Worm (Caenorhabditis elegans) whole organism, young adult: ENCODE data around the gene Y22D7AL.4.
A peak's percentile ranks its signal among the peaks of the same experiment; 100 is the strongest.

Experiments
- C06A6.2 ChIP-seq: fragments of 200-800 bp; sonication (Bioruptor generic); conservative IDR thresholded peaks from 2 replicates; pipeline ENCODE4 v1.3.6; 2022; ENCODE audit warnings: missing genetic modification characterization, missing compliant biosample characterization
- F10E7.11 ChIP-seq: sonication (generic microtip); optimal IDR thresholded peaks from 2 replicates; lab custom pipeline; 2017; ENCODE audit warnings: mild to moderate bottlenecking, missing genetic modification characterization, moderate library complexity, missing compliant biosample characterization
- F22D6.2 ChIP-seq: sonication (generic microtip); optimal IDR thresholded peaks from 2 replicates; lab custom pipeline; 2016; ENCODE audit warnings: mild to moderate bottlenecking, missing genetic modification characterization, missing compliant biosample characterization
- F49E8.2 ChIP-seq: sonication (generic microtip); optimal IDR thresholded peaks from 3 replicates; lab custom pipeline; 2017; ENCODE audit warnings: missing genetic modification characterization, mild to moderate bottlenecking, missing compliant biosample characterization, antibody characterized with exemption, moderate library complexity; ENCODE audit not compliant: insufficient read depth
- F57A8.1 ChIP-seq: fragments of 200-800 bp; sonication (Bioruptor generic); optimal IDR thresholded peaks from 2 replicates; lab custom pipeline; 2018; ENCODE audit warnings: mild to moderate bottlenecking, missing genetic modification characterization, moderate library complexity, missing compliant biosample characterization
- F57C9.4 ChIP-seq: sonication (generic microtip); optimal IDR thresholded peaks from 2 replicates; lab custom pipeline; 2017; ENCODE audit warnings: mild to moderate bottlenecking, missing genetic modification characterization, missing compliant biosample characterization
- Y67H2A.10 ChIP-seq: fragments of 200-800 bp; sonication (Bioruptor generic); conservative IDR thresholded peaks from 2 replicates; pipeline ENCODE4 v1.3.6; 2022; ENCODE audit warnings: missing genetic modification reagents, missing genetic modification characterization, missing compliant biosample characterization
- ZK185.1 ChIP-seq: sonication (generic microtip); optimal IDR thresholded peaks from 2 replicates; lab custom pipeline; 2016; ENCODE audit warnings: mild to moderate bottlenecking, missing genetic modification characterization, missing compliant biosample characterization; ENCODE audit not compliant: poor library complexity, severe bottlenecking
- akir-1 ChIP-seq: fragments of 200-800 bp; sonication (Bioruptor generic); optimal IDR thresholded peaks from 2 replicates; lab custom pipeline; 2018; ENCODE audit warnings: mild to moderate bottlenecking, missing genetic modification characterization, moderate library complexity, missing compliant biosample characterization
- atf-7 ChIP-seq: sonication (generic microtip); optimal IDR thresholded peaks from 2 replicates; lab custom pipeline; 2017; ENCODE audit warnings: mild to moderate bottlenecking, missing genetic modification characterization, missing compliant biosample characterization
- attf-6 ChIP-seq: fragments of 200-800 bp; sonication (Bioruptor generic); IDR thresholded peaks from 2 replicates; pipeline ENCODE4 v1.3.6; 2022; ENCODE audit warnings: missing genetic modification reagents, missing genetic modification characterization, missing compliant biosample characterization
- cebp-2 ChIP-seq: fragments of 200-800 bp; sonication (Bioruptor generic); IDR thresholded peaks from 2 replicates; pipeline ENCODE4 v1.3.6; 2022; ENCODE audit warnings: missing genetic modification characterization, missing compliant biosample characterization
- ceh-100 ChIP-seq: fragments of 200-800 bp; sonication (Bioruptor generic); IDR thresholded peaks from 2 replicates; pipeline ENCODE4 v1.3.6; 2022; ENCODE audit warnings: missing genetic modification reagents, missing genetic modification characterization, missing compliant biosample characterization
- chd-7 ChIP-seq: sonication (generic microtip); optimal IDR thresholded peaks from 2 replicates; lab custom pipeline; 2016; ENCODE audit warnings: mild to moderate bottlenecking, missing genetic modification characterization, moderate library complexity, missing compliant biosample characterization
- egrh-3 ChIP-seq: fragments of 200-800 bp; sonication (Bioruptor generic); IDR thresholded peaks from 2 replicates; pipeline ENCODE4 v1.3.6; 2022; ENCODE audit warnings: missing genetic modification reagents, missing genetic modification characterization, missing compliant biosample characterization
- hmg-1.2 ChIP-seq: fragments of 200-800 bp; sonication (Bioruptor generic); IDR thresholded peaks from 2 replicates; pipeline ENCODE4 v1.3.6; 2022; ENCODE audit warnings: missing genetic modification reagents, missing genetic modification characterization, missing compliant biosample characterization
- hmg-20 ChIP-seq: fragments of 200-800 bp; sonication (Bioruptor generic); IDR thresholded peaks from 2 replicates; pipeline ENCODE4 v1.3.6; 2022; ENCODE audit warnings: missing genetic modification reagents, missing genetic modification characterization, missing compliant biosample characterization
- hsf-1 ChIP-seq: fragments of 200-800 bp; sonication (Bioruptor generic); IDR thresholded peaks from 2 replicates; pipeline ENCODE4 v1.3.6; 2022; ENCODE audit warnings: missing genetic modification reagents, missing genetic modification characterization, missing compliant biosample characterization
- lin-26 ChIP-seq: fragments of 200-800 bp; sonication (Bioruptor generic); IDR thresholded peaks from 2 replicates; pipeline ENCODE4 v1.3.6; 2022; ENCODE audit warnings: missing genetic modification reagents, missing genetic modification characterization, missing compliant biosample characterization
- lin-40 ChIP-seq: sonication (generic microtip); optimal IDR thresholded peaks from 2 replicates; lab custom pipeline; 2016; ENCODE audit warnings: missing genetic modification characterization, mild to moderate bottlenecking, missing compliant biosample characterization, missing genotype, missing genetic modification reagents
- lsl-1 ChIP-seq: fragments of 200-800 bp; sonication (Bioruptor generic); optimal IDR thresholded peaks from 2 replicates; lab custom pipeline; 2018; ENCODE audit warnings: mild to moderate bottlenecking, missing genetic modification characterization, moderate library complexity, missing compliant biosample characterization
- lsy-27 ChIP-seq: sonication (generic microtip); optimal IDR thresholded peaks from 2 replicates; lab custom pipeline; 2017; ENCODE audit warnings: missing genetic modification characterization, mild to moderate bottlenecking, missing compliant biosample characterization, antibody characterized with exemption, missing genotype, borderline replicate concordance; ENCODE audit not compliant: insufficient read depth
- madf-10 ChIP-seq: sonication (generic microtip); optimal IDR thresholded peaks from 2 replicates; lab custom pipeline; 2016; ENCODE audit warnings: mild to moderate bottlenecking, missing genetic modification characterization, missing compliant biosample characterization
- madf-8 ChIP-seq: fragments of 200-800 bp; sonication (Bioruptor generic); conservative IDR thresholded peaks from 2 replicates; pipeline ENCODE4 v1.3.6; 2022; ENCODE audit warnings: missing genetic modification reagents, missing genetic modification characterization, missing compliant biosample characterization
- mxl-1 ChIP-seq: sonication (generic microtip); optimal IDR thresholded peaks from 2 replicates; lab custom pipeline; 2016; ENCODE audit warnings: missing genetic modification characterization, missing compliant biosample characterization
- nfya-1 ChIP-seq: sonication (generic microtip); optimal IDR thresholded peaks from 2 replicates; lab custom pipeline; 2017; ENCODE audit warnings: antibody characterized with exemption, missing compliant biosample characterization, missing genetic modification characterization, borderline replicate concordance; ENCODE audit not compliant: insufficient read depth
- nfyb-1 ChIP-seq: fragments of 200-800 bp; sonication (Bioruptor generic); IDR thresholded peaks from 2 replicates; pipeline ENCODE4 v1.3.6; 2022; ENCODE audit warnings: missing genetic modification reagents, missing genetic modification characterization, missing compliant biosample characterization
- nhr-120 ChIP-seq: fragments of 200-800 bp; sonication (Bioruptor generic); IDR thresholded peaks from 2 replicates; pipeline ENCODE4 v1.3.6; 2022; ENCODE audit warnings: missing genetic modification characterization, missing compliant biosample characterization
- rcor-1 ChIP-seq: fragments of 200-800 bp; sonication (Bioruptor generic); IDR thresholded peaks from 2 replicates; pipeline ENCODE4 v1.3.6; 2022; ENCODE audit warnings: missing genetic modification reagents, missing genetic modification characterization, missing compliant biosample characterization
- sea-2 ChIP-seq: fragments of 200-800 bp; sonication (Bioruptor generic); IDR thresholded peaks from 2 replicates; pipeline ENCODE4 v1.3.6; 2022; ENCODE audit warnings: missing genetic modification characterization, missing compliant biosample characterization
- sptf-2 ChIP-seq: fragments of 200-800 bp; sonication (Bioruptor generic); optimal IDR thresholded peaks from 2 replicates; lab custom pipeline; 2018; ENCODE audit warnings: mild to moderate bottlenecking, missing genetic modification characterization, missing compliant biosample characterization
- unc-130 ChIP-seq: sonication (generic microtip); optimal IDR thresholded peaks from 2 replicates; lab custom pipeline; 2016; ENCODE audit warnings: missing genetic modification reagents, missing genetic modification characterization, missing compliant biosample characterization
- xnd-1 ChIP-seq: sonication (generic microtip); optimal IDR thresholded peaks from 2 replicates; lab custom pipeline; 2016; ENCODE audit warnings: missing genotype, missing genetic modification reagents, missing genetic modification characterization, missing compliant biosample characterization
- zfh-2 ChIP-seq: fragments of 200-800 bp; sonication (Bioruptor generic); conservative IDR thresholded peaks from 2 replicates; pipeline ENCODE4 v1.3.6; 2022; ENCODE audit warnings: missing genetic modification reagents, missing genetic modification characterization, missing compliant biosample characterization
- zim-3 ChIP-seq: sonication (generic microtip); optimal IDR thresholded peaks from 2 replicates; lab custom pipeline; 2017; ENCODE audit warnings: mild to moderate bottlenecking, missing genetic modification characterization, moderate library complexity, missing compliant biosample characterization
- ztf-3 ChIP-seq: fragments of 200-800 bp; sonication (Bioruptor generic); optimal IDR thresholded peaks from 2 replicates; lab custom pipeline; 2018; ENCODE audit warnings: mild to moderate bottlenecking, missing genetic modification characterization, missing compliant biosample characterization

Gene Y22D7AL.4

ce11 chrIII:1625660-1626275, 664 bp upstream of the Y22D7AL.4 start (continued):
- peak; percentile 82 for TF ChIP-seq F10E7.11 (tag; lab: Kevin White, UChicago)
- peak; percentile 78 for TF ChIP-seq lin-26
- no peak for TF ChIP-seq lsy-27
- peak; percentile 15; the same call in 1 of the 2 replicates for TF ChIP-seq hmg-1.2 (GFP tag; lab: Robert Waterston, UW)
- TF ChIP-seq atf-7 (tag; lab: Kevin White, UChicago), result peak; percentile 66
- no peak for TF ChIP-seq sea-2 (GFP tag; lab: Robert Waterston, UW)
- peak; percentile 78 for TF ChIP-seq hsf-1 (GFP tag; lab: Robert Waterston, UW)

- TF ChIP-seq atf-7 (tag; lab: Kevin White, UChicago), result no peak
- no peak for TF ChIP-seq C06A6.2
- no peak for TF ChIP-seq xnd-1 (tag; lab: Kevin White, UChicago)
- TF ChIP-seq lsl-1, result no peak
- TF ChIP-seq chd-7 (tag; lab: Kevin White, UChicago), result no peak
- no peak for TF ChIP-seq F49E8.2 (tag; lab: Kevin White, UChicago)
- TF ChIP-seq madf-8, result no peak
- no peak for TF ChIP-seq unc-130
- TF ChIP-seq ZK185.1 (tag; lab: Kevin White, UChicago), result no peak
- no peak for TF ChIP-seq hmg-20 (GFP tag; lab: Robert Waterston, UW)
- TF ChIP-seq F57A8.1 (GFP tag; lab: Kevin White, UChicago), result no peak
- no peak for TF ChIP-seq zim-3 (tag; lab: Kevin White, UChicago)
- no peak for TF ChIP-seq sptf-2 (GFP tag; lab: Kevin White, UChicago)
- TF ChIP-seq, all 124 proteins: peak for 0
Measured at ce11 chrIII:1634270-1634669, 7.8 kb downstream of the Y22D7AL.4 start, which contains the start of gene Y22D7AL.11. Gene Y22D7AL.11 (minus strand): TSS chrIII:1634370.

ce11 chrIII:1638345-1638744, 11.9 kb downstream of the Y22D7AL.4 start:
- TF ChIP-seq egrh-3 (GFP tag; lab: Robert Waterston, UW) (peak; percentile 20; the same call in 1 of the 2 replicates), attf-6 (GFP tag; lab: Robert Waterston, UW) (no peak), nfyb-1 (GFP tag; lab: Robert Waterston, UW) (no peak), ztf-3 (GFP tag; lab: Kevin White, UChicago) (no peak), zfh-2 (peak; percentile 65), xnd-1 (tag; lab: Kevin White, UChicago) (no peak), F22D6.2 (tag; lab: Kevin White, UChicago) (no peak), mxl-1 (tag; lab: Kevin White, UChicago) (no peak), F57A8.1 (GFP tag; lab: Kevin White, UChicago) (no peak)

- 0 out of 2 replicates have a peak, but pooled peaks have one; percentile 16 for TF ChIP-seq zfh-2
- no peak for TF ChIP-seq F57C9.4 (tag; lab: Kevin White, UChicago)
- 0 out of 2 replicates have a peak, but pooled peaks have one; percentile 66 for TF ChIP-seq cebp-2
Measured at ce11 chrIII:1641163-1641562, 14.7 kb downstream of the Y22D7AL.4 start, which contains the start of gene Y22D7AL.3. Gene Y22D7AL.3 (plus strand): TSS chrIII:1641463.

ce11 chrIII:1652181-1652580, 25.7 kb downstream of the Y22D7AL.4 start, which contains the start of gene Y22D7AL.1:
Gene Y22D7AL.1 (plus strand): TSS chrIII:1652481.
- TF ChIP-seq rcor-1 (GFP tag; lab: Robert Waterston, UW), result no peak
- TF ChIP-seq akir-1, result no peak
- no peak for TF ChIP-seq F10E7.11 (tag; lab: Kevin White, UChicago)
- no peak for TF ChIP-seq nfya-1
- TF ChIP-seq cebp-2, result no peak
- TF ChIP-seq madf-10 (tag; lab: Kevin White, UChicago), result no peak
- no peak for TF ChIP-seq ceh-100
- TF ChIP-seq mxl-1 (tag; lab: Kevin White, UChicago), result no peak
- no peak for TF ChIP-seq lin-40
- TF ChIP-seq Y67H2A.10 (GFP tag; lab: Robert Waterston, UW), result no peak
- no peak for TF ChIP-seq ZK185.1 (tag; lab: Kevin White, UChicago)
- no peak for TF ChIP-seq nhr-120
- TF ChIP-seq, all 124 proteins: peak for 0
